Fruit fly (Drosophila melanogaster) whole organism, adult: Measurements from ENCODE around the gene CG14636.

Experiments
- CG12768 ChIP-seq: fragments of 200-800 bp; sonication (Bioruptor generic); optimal IDR thresholded peaks from 2 replicates; lab custom pipeline; 2017; ENCODE audit warnings: missing biosample characterization, missing genetic modification characterization, mild to moderate bottlenecking, moderate library complexity, missing genetic modification reagents
- CG1620 ChIP-seq: fragments of 200-800 bp; sonication (Bioruptor generic); optimal IDR thresholded peaks from 2 replicates; lab custom pipeline; 2016; ENCODE audit warnings: missing biosample characterization, missing genetic modification characterization
- CG33017 ChIP-seq: fragments of 200-800 bp; sonication (Bioruptor generic); optimal IDR thresholded peaks from 2 replicates; lab custom pipeline; 2018; ENCODE audit warnings: missing biosample characterization, mild to moderate bottlenecking, missing genetic modification characterization, moderate library complexity
- CG5204 ChIP-seq: fragments of 200-800 bp; sonication (Bioruptor generic); optimal IDR thresholded peaks from 2 replicates; lab custom pipeline; 2016; ENCODE audit warnings: missing biosample characterization, missing genetic modification characterization
- CG7045 ChIP-seq: fragments of 200-800 bp; sonication (Bioruptor generic); optimal IDR thresholded peaks from 2 replicates; lab custom pipeline; 2017; ENCODE audit warnings: missing biosample characterization, mild to moderate bottlenecking, missing genetic modification characterization
- CG7101 ChIP-seq: fragments of 200-800 bp; sonication (Bioruptor generic); optimal IDR thresholded peaks from 2 replicates; lab custom pipeline; 2018; ENCODE audit warnings: missing biosample characterization, mild to moderate bottlenecking, missing genetic modification characterization, moderate library complexity
- Hr96 ChIP-seq: fragments of 200-800 bp; sonication (Bioruptor generic); optimal IDR thresholded peaks from 2 replicates; lab custom pipeline; 2016; ENCODE audit warnings: missing biosample characterization, missing genetic modification characterization
- kay ChIP-seq: fragments of 200-800 bp; sonication (Bioruptor generic); peaks from one replicate; lab custom pipeline; 2016; ENCODE audit warnings: missing biosample characterization, missing genetic modification characterization, borderline replicate concordance
- ovo ChIP-seq: fragments of 200-800 bp; sonication (Bioruptor generic); optimal IDR thresholded peaks from 2 replicates; lab custom pipeline; 2016; ENCODE audit warnings: missing biosample characterization, missing genetic modification characterization
- pad ChIP-seq: fragments of 200-800 bp; sonication (Bioruptor generic); optimal IDR thresholded peaks from 3 replicates; lab custom pipeline; 2017; ENCODE audit warnings: missing biosample characterization, missing genetic modification characterization, mild to moderate bottlenecking, moderate library complexity, missing genetic modification reagents

dm6 chr3R:4178750-4179485, 36.2 kb downstream of the CG14636 start:
- no peak for TF ChIP-seq CG1620 (GFP tag; lab: Kevin White, UChicago)
- no peak for TF ChIP-seq CG5204 (GFP tag; lab: Kevin White, UChicago)
- TF ChIP-seq pad (GFP tag; lab: Kevin White, UChicago): no peak
- TF ChIP-seq CG33017 (tag; lab: Kevin White, UChicago): no peak
- no peak for TF ChIP-seq kay
- no peak for TF ChIP-seq ovo (GFP tag; lab: Kevin White, UChicago)
- no peak for TF ChIP-seq Hr96 (GFP tag; lab: Kevin White, UChicago)
- no peak for TF ChIP-seq CG7045 (GFP tag; lab: Kevin White, UChicago)
- no peak for TF ChIP-seq CG12768 (GFP tag; lab: Kevin White, UChicago)
- TF ChIP-seq CG7101 (tag; lab: Kevin White, UChicago): no peak
